Worm (Caenorhabditis elegans): ENCODE results near the gene mdh-1.

mdh-1 gene

ce11 chrV:6538323-6538722 lies 22.0 kb upstream of the mdh-1 start (continued):
- no peak for TF ChIP-seq F13H6.1 (tag; optimal IDR thresholded peaks at IDR 0.05)
- TF ChIP-seq lim-6 (tag; optimal IDR thresholded peaks at IDR 0.05) = no peak
- no peak for TF ChIP-seq ceh-6 (GFP tag; optimal IDR thresholded peaks at IDR 0.05)
- TF ChIP-seq ceh-2 (tag; optimal IDR thresholded peaks at IDR 0.05) = no peak
- TF ChIP-seq ceh-45 (GFP tag; IDR thresholded peaks at IDR 0.05) = 0 out of 2 replicates have a peak, but pooled peaks have one; percentile 29
- TF ChIP-seq ceh-9 (tag; optimal IDR thresholded peaks at IDR 0.05) = no peak
- no peak for TF ChIP-seq Y22D7AL.16 (tag; optimal IDR thresholded peaks at IDR 0.05)
- no peak for TF ChIP-seq unc-55 (GFP tag; optimal IDR thresholded peaks at IDR 0.05)
- TF ChIP-seq ceh-31 (tag; optimal IDR thresholded peaks at IDR 0.05) = peak; percentile 32
- TF ChIP-seq nhr-232 (tag; optimal IDR thresholded peaks at IDR 0.05) = no peak

- TF ChIP-seq ama-1 (optimal IDR thresholded peaks at IDR 0.05) (peak; percentile 6), ceh-45 (GFP tag; IDR thresholded peaks at IDR 0.05) (no peak), K02D7.2 (tag; optimal IDR thresholded peaks at IDR 0.05) (no peak), unc-55 (GFP tag; optimal IDR thresholded peaks at IDR 0.05) (no peak)
Measured at ce11 chrV:6533030-6533429, 16.7 kb upstream of the mdh-1 start, which contains the start of gene hpo-26. Gene hpo-26 (minus strand): TSS chrV:6533060.

ce11 chrV:6524757-6525156 lies 8.4 kb upstream of the mdh-1 start, which contains the start of gene acs-1:
Gene acs-1 (plus strand): TSS chrV:6524989.
- TF ChIP-seq elt-2 (tag; optimal IDR thresholded peaks at IDR 0.05) (peak; percentile 43), mec-3 (tag; optimal IDR thresholded peaks at IDR 0.05; ENCODE audit: borderline replicate concordance) (no peak)

ce11 chrV:6522879-6523497 lies 6.7 kb upstream of the mdh-1 start:
- TF ChIP-seq dve-1 (tag; optimal IDR thresholded peaks at IDR 0.05) (no peak), elt-2 (tag; optimal IDR thresholded peaks at IDR 0.05) (peak; percentile 10)

- TF ChIP-seq ceh-18 (tag; optimal IDR thresholded peaks at IDR 0.05) (no peak), T23F11.4 (GFP tag; optimal IDR thresholded peaks at IDR 0.05) (no peak), F13H6.1 (tag; optimal IDR thresholded peaks at IDR 0.05) (no peak), ref-2 (tag; optimal IDR thresholded peaks at IDR 0.05) (no peak), hlh-30 (tag; optimal IDR thresholded peaks at IDR 0.05; ENCODE audit: insufficient read depth) (no peak), npax-4 (tag; optimal IDR thresholded peaks at IDR 0.05) (no peak), pha-4 (tag; optimal IDR thresholded peaks at IDR 0.05) (no peak), C38D4.7 (GFP tag; optimal IDR thresholded peaks at IDR 0.05) (no peak), unc-3 (GFP tag; conservative IDR thresholded peaks at IDR 0.05) (no peak), unc-3 (tag; optimal IDR thresholded peaks at IDR 0.05) (no peak), zip-5 (tag; optimal IDR thresholded peaks at IDR 0.05) (no peak), elt-4 (tag; optimal IDR thresholded peaks at IDR 0.05) (no peak), ceh-6 (GFP tag; optimal IDR thresholded peaks at IDR 0.05) (no peak), ceh-14 (tag; optimal IDR thresholded peaks at IDR 0.05) (no peak), tbx-2 (tag; optimal IDR thresholded peaks at IDR 0.05) (no peak), unc-42 (tag; optimal IDR thresholded peaks at IDR 0.05) (no peak), K09A11.1 (tag; optimal IDR thresholded peaks at IDR 0.05; ENCODE audit: insufficient read depth) (no peak), Y22D7AL.16 (tag; optimal IDR thresholded peaks at IDR 0.05) (no peak)
Measured at ce11 chrV:6520385-6521080, 4.2 kb upstream of the mdh-1 start, which contains the start of the genes F46E10.2 and F46E10.18. Gene F46E10.2 (plus strand): TSS chrV:6520435. Gene F46E10.18 (plus strand): TSS chrV:6521030.

- TF ChIP-seq elt-4 (tag; optimal IDR thresholded peaks at IDR 0.05) (no peak), unc-42 (tag; optimal IDR thresholded peaks at IDR 0.05) (no peak), odd-2 (tag; optimal IDR thresholded peaks at IDR 0.05) (no peak), ceh-6 (GFP tag; optimal IDR thresholded peaks at IDR 0.05) (no peak), ztf-16 (tag; optimal IDR thresholded peaks at IDR 0.05) (no peak), hlh-30 (tag; optimal IDR thresholded peaks at IDR 0.05; ENCODE audit: insufficient read depth) (no peak), nfya-1 (tag; optimal IDR thresholded peaks at IDR 0.05) (no peak)
Measured at ce11 chrV:6518225-6518396, 1.8 kb upstream of the mdh-1 start, which contains the start of gene F46E10.3. Gene F46E10.3 (plus strand): TSS chrV:6518297.
